Worm (Caenorhabditis elegans) whole organism, L4/young adult: ENCODE data around the gene F26D11.13.
A peak's percentile ranks its signal among the peaks of the same experiment; 100 is the strongest.

Source experiments
- W03F9.2 ChIP-seq: fragments of 150-350 bp; optimal IDR thresholded peaks from 2 replicates; lab custom pipeline; 2014; ENCODE audit warnings: missing biosample characterization, missing genetic modification characterization
- dao-5 ChIP-seq: sonication (generic microtip); optimal IDR thresholded peaks from 2 replicates; lab custom pipeline; 2016; ENCODE audit warnings: missing genotype, missing genetic modification characterization, moderate library complexity, missing compliant biosample characterization
- him-1 ChIP-seq: sonication (generic microtip); optimal IDR thresholded peaks from 2 replicates; lab custom pipeline; 2016; ENCODE audit warnings: missing genotype, missing genetic modification reagents, missing genetic modification characterization, missing compliant biosample characterization

F26D11.13 gene

ce11 chrV:7969107-7969506, 14.7 kb upstream of the F26D11.13 start, which contains the start of gene che-7:
che-7 (minus strand) TSS chrV:7969207.
- TF ChIP-seq W03F9.2 (tag; lab: Kevin White, UChicago) (no peak), dao-5 (no peak), him-1 (tag; lab: Kevin White, UChicago) (no peak)

ce11 chrV:7964429-7964828, 10.0 kb upstream of the F26D11.13 start:
- TF ChIP-seq him-1 (tag; lab: Kevin White, UChicago): no peak
- no peak for TF ChIP-seq dao-5
- TF ChIP-seq W03F9.2 (tag; lab: Kevin White, UChicago): no peak

ce11 chrV:7958740-7959320, 4.4 kb upstream of the F26D11.13 start, which contains the start of the genes clec-217 and F26D11.2:
clec-217 (minus strand) TSS chrV:7958840.
F26D11.2 (plus strand) TSS chrV:7959270.
- TF ChIP-seq W03F9.2 (tag; lab: Kevin White, UChicago) (no peak), dao-5 (no peak), him-1 (tag; lab: Kevin White, UChicago) (no peak)

ce11 chrV:7956218-7956617, 1.8 kb upstream of the F26D11.13 start, which contains the start of gene pals-34:
pals-34 (minus strand) TSS chrV:7956497.
- no peak for TF ChIP-seq dao-5
- no peak for TF ChIP-seq W03F9.2 (tag; lab: Kevin White, UChicago)
- no peak for TF ChIP-seq him-1 (tag; lab: Kevin White, UChicago)

- TF ChIP-seq W03F9.2 (tag; lab: Kevin White, UChicago): peak; percentile 5
- TF ChIP-seq dao-5: no peak
These were observed 716 bp upstream of the F26D11.13 start, which contains the start of gene F26D11.12 for ce11 chrV:7955168-7955567. F26D11.12 (minus strand) TSS chrV:7955312.

ce11 chrV:7952855-7953254, 1.6 kb downstream of the F26D11.13 start, which contains the start of gene clec-216:
clec-216 (minus strand) TSS chrV:7952955.
- TF ChIP-seq W03F9.2 (tag; lab: Kevin White, UChicago) (no peak), dao-5 (no peak), him-1 (tag; lab: Kevin White, UChicago) (no peak)

- TF ChIP-seq W03F9.2 (tag; lab: Kevin White, UChicago): no peak
- no peak for TF ChIP-seq him-1 (tag; lab: Kevin White, UChicago)
- TF ChIP-seq dao-5: no peak
These were observed 8.2 kb downstream of the F26D11.13 start for ce11 chrV:7946229-7946628.

- no peak for TF ChIP-seq dao-5
- TF ChIP-seq him-1 (tag; lab: Kevin White, UChicago): no peak
- TF ChIP-seq W03F9.2 (tag; lab: Kevin White, UChicago): no peak
These were observed 10.9 kb downstream of the F26D11.13 start, which contains the start of gene Y97E10B.1 for ce11 chrV:7943568-7943967. Y97E10B.1 (plus strand) TSS chrV:7943868.

- no peak for TF ChIP-seq him-1 (tag; lab: Kevin White, UChicago)
- TF ChIP-seq dao-5: no peak
- TF ChIP-seq W03F9.2 (tag; lab: Kevin White, UChicago): no peak
These were observed 14.2 kb downstream of the F26D11.13 start, which contains the start of gene srt-53 for ce11 chrV:7940299-7940698. srt-53 (minus strand) TSS chrV:7940399.

ce11 chrV:7937152-7937551, 17.3 kb downstream of the F26D11.13 start, which contains the start of gene srsx-3:
srsx-3 (minus strand) TSS chrV:7937252.
- TF ChIP-seq dao-5: no peak
- TF ChIP-seq W03F9.2 (tag; lab: Kevin White, UChicago): no peak
- no peak for TF ChIP-seq him-1 (tag; lab: Kevin White, UChicago)

- TF ChIP-seq him-1 (tag; lab: Kevin White, UChicago) (no peak), W03F9.2 (tag; lab: Kevin White, UChicago) (no peak), dao-5 (no peak)
These were observed 21.5 kb downstream of the F26D11.13 start, which contains the start of gene ncx-10 for ce11 chrV:7932998-7933397. ncx-10 (minus strand) TSS chrV:7933098.

- TF ChIP-seq him-1 (tag; lab: Kevin White, UChicago) (no peak), dao-5 (no peak), W03F9.2 (tag; lab: Kevin White, UChicago) (no peak)
These were observed 25.8 kb downstream of the F26D11.13 start, which contains the start of gene srsx-5 for ce11 chrV:7928660-7929059. srsx-5 (plus strand) TSS chrV:7928960.

- TF ChIP-seq W03F9.2 (tag; lab: Kevin White, UChicago) (no peak), him-1 (tag; lab: Kevin White, UChicago) (no peak), dao-5 (no peak)
These were observed 27.7 kb downstream of the F26D11.13 start, which contains the start of gene srsx-6 for ce11 chrV:7926784-7927183. srsx-6 (plus strand) TSS chrV:7927084.

ce11 chrV:7925483-7925882, 29.0 kb downstream of the F26D11.13 start, which contains the start of gene srsx-7:
srsx-7 (plus strand) TSS chrV:7925783.
- TF ChIP-seq him-1 (tag; lab: Kevin White, UChicago) (no peak), W03F9.2 (tag; lab: Kevin White, UChicago) (no peak), dao-5 (no peak)
